Fruit fly (Drosophila melanogaster): Measurements from ENCODE around the gene CG12289.

Gene CG12289

DNA sequence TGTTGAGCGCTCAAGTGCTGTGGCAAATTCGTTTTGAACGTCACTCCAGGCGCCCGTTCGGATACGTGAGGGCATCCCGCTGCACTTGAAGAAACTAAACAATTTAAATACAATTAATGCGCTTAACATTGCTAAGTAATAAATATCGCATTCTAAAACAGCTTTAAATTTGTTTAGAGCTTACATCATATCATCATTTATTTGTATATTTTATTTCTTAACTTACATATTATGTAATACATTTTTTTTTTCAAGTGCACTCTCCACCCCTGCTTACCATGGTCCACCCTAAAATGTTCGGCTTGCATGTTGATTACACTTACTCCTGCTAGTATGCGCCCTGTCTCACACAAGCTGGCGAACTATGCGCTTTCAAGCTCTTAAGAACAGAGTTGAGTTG is 42.9 kb downstream of the CG12289 start (continued):
- TF ChIP-seq lz (GFP tag; optimal IDR thresholded peaks at IDR 0.05) (peak; percentile 60), CG3919 (GFP tag; optimal IDR thresholded peaks at IDR 0.05) (peak; percentile 62), CG9139 (GFP tag; optimal IDR thresholded peaks at IDR 0.05) (peak; percentile 5), fd59A (GFP tag; optimal IDR thresholded peaks at IDR 0.05) (peak; percentile 63), eg (GFP tag; IDR thresholded peaks at IDR 0.05) (peak; percentile 53; the same call in 1 of the 3 replicates), CG7368 (GFP tag; optimal IDR thresholded peaks at IDR 0.05) (peak; percentile 22), CG34406 (GFP tag; optimal IDR thresholded peaks at IDR 0.05) (peak; percentile 75), CG32006 (GFP tag; optimal IDR thresholded peaks at IDR 0.05) (peak; percentile 63), Sox102F (GFP tag; optimal IDR thresholded peaks at IDR 0.05) (peak; percentile 68), esn (GFP tag; optimal IDR thresholded peaks at IDR 0.05) (peak; percentile 75), CG8632 (GFP tag; optimal IDR thresholded peaks at IDR 0.05) (peak; percentile 73), Hr39 (GFP tag; optimal IDR thresholded peaks at IDR 0.05) (peak; percentile 45)

DNA sequence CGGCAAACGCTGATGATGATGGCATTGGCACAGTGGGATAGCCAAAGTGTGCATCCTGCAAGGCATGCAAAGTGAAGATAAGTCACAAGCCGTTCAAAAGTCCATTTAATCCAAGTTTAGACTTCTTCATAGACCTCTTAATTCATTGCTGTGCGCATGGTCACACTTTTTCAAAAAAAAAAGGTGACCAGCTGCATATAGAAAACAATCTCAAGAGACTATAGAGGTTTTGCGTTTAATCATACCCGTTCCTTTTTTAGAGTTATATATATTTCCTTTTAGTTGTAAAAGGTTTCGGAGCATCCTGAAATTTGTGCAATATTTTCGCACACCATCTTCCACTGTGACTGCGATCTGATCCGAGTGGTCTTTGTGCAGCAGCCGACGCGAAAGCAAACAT is 43.8 kb downstream of the CG12289 start:
- peak; percentile 53 for TF ChIP-seq Ets96B (tag; optimal IDR thresholded peaks at IDR 0.05)
- no peak for TF ChIP-seq fd85E (GFP tag; optimal IDR thresholded peaks at IDR 0.05)
- no peak for TF ChIP-seq ss (GFP tag; optimal IDR thresholded peaks at IDR 0.05)
- no peak for TF ChIP-seq Gug (GFP tag; IDR thresholded peaks at IDR 0.05)
- TF ChIP-seq Met (GFP tag; optimal IDR thresholded peaks at IDR 0.05) = peak; percentile 49
- peak; percentile 43 for TF ChIP-seq Eip75B (GFP tag; optimal IDR thresholded peaks at IDR 0.05)
- TF ChIP-seq CG34406 (GFP tag; optimal IDR thresholded peaks at IDR 0.05) = peak; percentile 29
- no peak for TF ChIP-seq CG1621 (tag; optimal IDR thresholded peaks at IDR 0.05)
- no peak for TF ChIP-seq CG6163 (GFP tag; IDR thresholded peaks at IDR 0.05)
- TF ChIP-seq acj6 (GFP tag; optimal IDR thresholded peaks at IDR 0.05) = peak; percentile 39
- TF ChIP-seq CG32006 (GFP tag; optimal IDR thresholded peaks at IDR 0.05) = peak; percentile 74
- no peak for TF ChIP-seq Lpt (GFP tag; optimal IDR thresholded peaks at IDR 0.05)
- TF ChIP-seq salr (GFP tag; optimal IDR thresholded peaks at IDR 0.05) = peak in 1 of 2 experiments; percentile 61
- TF ChIP-seq CG6854 (GFP tag; optimal IDR thresholded peaks at IDR 0.05) = no peak
- no peak for TF ChIP-seq CG10669 (GFP tag; optimal IDR thresholded peaks at IDR 0.05)
- peak; percentile 64 for TF ChIP-seq lz (GFP tag; optimal IDR thresholded peaks at IDR 0.05)
- peak; percentile 67 for TF ChIP-seq CG10631 (GFP tag; optimal IDR thresholded peaks at IDR 0.05)
- TF ChIP-seq Ets21C (GFP tag; optimal IDR thresholded peaks at IDR 0.05) = peak; percentile 34
- no peak for TF ChIP-seq Eip93F (GFP tag; optimal IDR thresholded peaks at IDR 0.05)
- TF ChIP-seq eg (GFP tag; IDR thresholded peaks at IDR 0.05) = 0 out of 3 replicates have a peak, but pooled peaks have one; percentile 43
- no peak for TF ChIP-seq CG7368 (GFP tag; optimal IDR thresholded peaks at IDR 0.05)
- peak; percentile 64 for TF ChIP-seq CG8119 (GFP tag; IDR thresholded peaks at IDR 0.05)
- TF ChIP-seq achi (GFP tag; optimal IDR thresholded peaks at IDR 0.05) = peak; percentile 51
- TF ChIP-seq CG31627 (GFP tag; optimal IDR thresholded peaks at IDR 0.05) = peak; percentile 55
- TF ChIP-seq CG15336 (GFP tag; IDR thresholded peaks at IDR 0.05) = peak; percentile 40; the same call in 1 of the 2 replicates
- TF ChIP-seq CG16779 (tag; optimal IDR thresholded peaks at IDR 0.05) = no peak
- no peak; the same call in 1 of the 2 replicates for TF ChIP-seq CG11294 (GFP tag; IDR thresholded peaks at IDR 0.05)
- TF ChIP-seq CG8319 (GFP tag; optimal IDR thresholded peaks at IDR 0.05) = no peak
- TF ChIP-seq dsx (GFP tag; optimal IDR thresholded peaks at IDR 0.05; ENCODE audit: poor library complexity, severe bottlenecking) = no peak
- TF ChIP-seq topi (GFP tag; optimal IDR thresholded peaks at IDR 0.05) = peak; percentile 33
- peak; percentile 52 for TF ChIP-seq Hr39 (GFP tag; optimal IDR thresholded peaks at IDR 0.05)
- peak; percentile 2 for TF ChIP-seq spab (GFP tag; optimal IDR thresholded peaks at IDR 0.05)
- TF ChIP-seq CG9139 (GFP tag; optimal IDR thresholded peaks at IDR 0.05) = no peak
- peak; percentile 26 for TF ChIP-seq net (GFP tag; optimal IDR thresholded peaks at IDR 0.05)
- no peak for TF ChIP-seq CG3032 (tag; optimal IDR thresholded peaks at IDR 0.05)
- TF ChIP-seq CG11902 (GFP tag; optimal IDR thresholded peaks at IDR 0.05) = no peak
- TF ChIP-seq Smox (GFP tag; optimal IDR thresholded peaks at IDR 0.05) = peak; percentile 44
- TF ChIP-seq Hr4 (GFP tag; optimal IDR thresholded peaks at IDR 0.05) = peak; percentile 77
- no peak for TF ChIP-seq fkh (GFP tag; optimal IDR thresholded peaks at IDR 0.05)
- peak; percentile 88 for TF ChIP-seq Eip78C (GFP tag)
- TF ChIP-seq dac (GFP tag; optimal IDR thresholded peaks at IDR 0.05) = peak; percentile 27
- peak; percentile 27 for TF ChIP-seq CG6792 (GFP tag; optimal IDR thresholded peaks at IDR 0.05)
- peak; percentile 59 for TF ChIP-seq esn (GFP tag; optimal IDR thresholded peaks at IDR 0.05)
- peak; percentile 46 for TF ChIP-seq fd59A (GFP tag; optimal IDR thresholded peaks at IDR 0.05)
- TF ChIP-seq Hr38 (GFP tag; optimal IDR thresholded peaks at IDR 0.05) = no peak
- TF ChIP-seq cyc (GFP tag; optimal IDR thresholded peaks at IDR 0.05) = peak; percentile 46

All from whole organism, prepupa.